Worm (Caenorhabditis elegans) whole organism, L4/young adult: ENCODE results near the gene arrd-19.

ENCODE experiments used
- W03F9.2 ChIP-seq: fragments of 150-350 bp; optimal IDR thresholded peaks from 2 replicates; lab custom pipeline; 2014; ENCODE audit warnings: missing biosample characterization, missing genetic modification characterization
- him-1 ChIP-seq: sonication (generic microtip); optimal IDR thresholded peaks from 2 replicates; lab custom pipeline; 2016; ENCODE audit warnings: missing genotype, missing genetic modification reagents, missing genetic modification characterization, missing compliant biosample characterization

DNA sequence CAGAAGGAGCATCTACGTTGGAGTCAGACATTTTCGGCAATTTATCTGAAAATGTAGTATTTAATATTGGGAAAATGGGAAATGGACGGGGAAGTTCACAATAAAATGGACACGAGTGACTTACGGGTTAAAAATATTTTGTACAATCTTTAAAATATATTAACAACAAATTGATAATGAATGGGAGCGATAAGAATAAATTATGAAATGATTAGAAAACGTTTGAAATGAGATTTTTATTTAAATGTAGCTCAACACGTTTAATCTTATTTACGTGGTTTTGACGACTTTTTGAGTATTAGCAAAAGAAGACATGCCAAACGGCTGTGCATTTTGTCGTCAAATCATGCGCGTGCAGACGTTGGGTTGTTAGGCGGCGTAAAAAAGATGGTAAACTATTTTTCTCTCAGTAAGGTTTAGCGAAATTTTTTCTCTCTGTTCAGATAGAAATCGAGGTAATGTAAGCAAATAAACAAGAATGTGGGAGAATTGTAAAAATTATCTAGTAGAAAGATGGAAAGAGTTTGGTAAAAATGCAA is 37.1 kb downstream of the arrd-19 start, which contains the start of gene fbxa-64:
- TF ChIP-seq W03F9.2 (tag; lab: Kevin White, UChicago) (no peak), him-1 (tag; lab: Kevin White, UChicago) (no peak)
